Fruit fly (Drosophila melanogaster): ENCODE data around the gene CG17919.

DNA sequence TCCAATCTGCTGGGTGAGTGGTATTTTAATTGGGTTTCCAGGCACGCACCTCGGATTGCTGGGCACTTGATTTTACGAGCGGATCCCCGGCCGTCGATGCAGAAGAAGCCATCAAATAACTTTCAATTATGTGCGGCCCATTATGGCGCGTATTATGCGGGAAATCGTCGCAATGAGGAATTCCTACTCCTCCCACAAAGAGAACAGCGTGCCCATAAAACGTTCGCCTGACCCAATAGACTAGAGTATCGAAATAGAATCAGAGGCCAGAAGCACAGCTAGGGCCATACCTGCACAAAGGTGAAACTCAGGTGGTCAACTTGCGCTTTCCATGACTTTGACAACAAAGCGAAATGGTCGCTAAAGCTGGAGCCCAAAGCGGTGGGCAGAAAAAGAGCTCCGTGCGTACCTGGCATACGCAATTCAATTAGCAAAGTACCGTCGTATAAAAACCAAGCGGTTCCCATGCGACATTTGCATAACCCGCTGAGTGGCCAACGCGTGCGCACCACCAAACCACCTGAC, 14.0 kb upstream of the CG17919 start, which contains the start of gene Osi18:
- TF ChIP-seq Dad (GFP tag; optimal IDR thresholded peaks at IDR 0.05) (no peak), Blimp-1 (GFP tag; optimal IDR thresholded peaks at IDR 0.05) (peak; percentile 69), Jarid2 (GFP tag; optimal IDR thresholded peaks at IDR 0.05) (no peak), crol (GFP tag; IDR thresholded peaks at IDR 0.05) (no peak)

Measured in whole organism, embryonic.